Fruit fly (Drosophila melanogaster): ENCODE measurements around the gene Prp31.

DNA sequence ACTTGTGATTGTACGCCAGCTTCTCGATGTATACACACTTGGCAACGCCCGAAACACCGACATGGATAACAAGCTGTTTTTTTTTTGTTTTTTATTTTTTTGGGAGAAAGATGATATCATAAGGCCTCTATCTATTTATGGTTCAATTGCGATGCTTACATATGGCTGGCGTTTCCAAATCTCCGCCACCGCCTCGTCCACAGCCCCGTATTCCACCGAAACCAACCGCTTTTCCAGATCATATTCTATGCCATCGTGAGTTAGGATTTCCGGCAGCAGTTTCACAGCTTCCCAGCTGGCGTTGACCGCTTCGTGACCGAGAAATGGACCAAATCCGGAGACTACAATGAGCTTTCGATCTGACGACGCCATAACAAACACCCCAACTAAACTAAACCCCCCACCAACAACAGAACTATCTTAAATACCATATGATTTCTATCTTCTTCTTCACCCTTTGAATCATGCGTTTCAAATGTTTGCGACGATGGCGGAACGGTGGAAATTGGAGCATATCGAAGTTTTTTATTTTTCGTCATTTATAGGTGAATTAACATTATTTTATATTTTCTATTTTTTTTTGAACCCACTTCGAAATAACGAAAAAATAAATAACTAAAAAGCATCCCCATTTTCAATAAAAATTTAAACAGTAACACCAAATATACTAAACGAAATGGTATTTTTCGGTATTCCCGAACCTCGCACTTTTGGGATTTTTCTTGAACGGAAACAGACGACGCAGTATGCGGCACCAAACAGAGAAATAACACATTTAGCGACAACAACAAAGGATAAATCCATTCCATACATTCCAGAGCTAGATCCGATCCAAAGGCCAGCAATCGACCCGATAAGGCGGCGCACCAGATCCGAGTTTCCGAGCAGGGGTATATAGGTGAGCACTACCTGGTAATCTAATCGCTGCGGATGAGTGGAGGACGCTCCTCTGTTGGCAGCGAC lies 15.0 kb upstream of the Prp31 start, which contains the start of the genes CG32147 and Pex3:
- TF ChIP-seq CG4496 (GFP tag; IDR thresholded peaks at IDR 0.05), result no peak
- TF ChIP-seq CG15710 (tag; optimal IDR thresholded peaks at IDR 0.05), result no peak
- TF ChIP-seq CG34367 (tag; optimal IDR thresholded peaks at IDR 0.05), result no peak
- TF ChIP-seq CG10348 (GFP tag; IDR thresholded peaks at IDR 0.05), result no peak
- TF ChIP-seq CG14655 (GFP tag; optimal IDR thresholded peaks at IDR 0.05), result no peak
- TF ChIP-seq CG9948 (tag; optimal IDR thresholded peaks at IDR 0.05), result no peak
